Fruit fly (Drosophila melanogaster) whole organism, larva: ENCODE data around the gene sni.

Experiments used
- noc ChIP-seq: fragments of 200-800 bp; sonication (Bioruptor generic); optimal IDR thresholded peaks from 3 replicates; lab custom pipeline; 2019; ENCODE audit warnings: missing biosample characterization, mild to moderate bottlenecking, missing genetic modification characterization, moderate library complexity

sni gene

dm6 chrX:8242298-8242697 lies 1.5 kb downstream of the sni start, which contains the start of gene Trxr1:
Gene Trxr1, plus strand, starts transcription at chrX:8242528.
- TF ChIP-seq noc (tag; lab: Kevin White, UChicago) = peak; percentile 8

dm6 chrX:8240431-8240830 lies 3.4 kb downstream of the sni start, which contains the start of gene CG2147:
Gene CG2147, plus strand, starts transcription at chrX:8240684.
- TF ChIP-seq noc (tag; lab: Kevin White, UChicago) = no peak

- TF ChIP-seq noc (tag; lab: Kevin White, UChicago) = no peak
Observed at dm6 chrX:8233915-8234565, 9.8 kb downstream of the sni start.

- peak; percentile 77 for TF ChIP-seq noc (tag; lab: Kevin White, UChicago)
Observed at dm6 chrX:8233167-8233566, 10.6 kb downstream of the sni start.

- no peak for TF ChIP-seq noc (tag; lab: Kevin White, UChicago)
Observed at dm6 chrX:8231241-8232028, 12.4 kb downstream of the sni start.

dm6 chrX:8229918-8230699 lies 13.7 kb downstream of the sni start:
- TF ChIP-seq noc (tag; lab: Kevin White, UChicago) = peak; percentile 65

dm6 chrX:8227942-8228341 lies 15.9 kb downstream of the sni start:
- no peak for TF ChIP-seq noc (tag; lab: Kevin White, UChicago)

dm6 chrX:8215855-8216586 lies 27.8 kb downstream of the sni start:
- no peak for TF ChIP-seq noc (tag; lab: Kevin White, UChicago)

dm6 chrX:8215094-8215854 lies 28.5 kb downstream of the sni start:
- TF ChIP-seq noc (tag; lab: Kevin White, UChicago) = no peak

dm6 chrX:8214017-8214416 lies 29.8 kb downstream of the sni start:
- TF ChIP-seq noc (tag; lab: Kevin White, UChicago) = no peak

dm6 chrX:8211731-8212468 lies 31.9 kb downstream of the sni start:
- TF ChIP-seq noc (tag; lab: Kevin White, UChicago) = no peak

- TF ChIP-seq noc (tag; lab: Kevin White, UChicago) = no peak
Observed at dm6 chrX:8211094-8211730, 32.6 kb downstream of the sni start.

dm6 chrX:8210632-8211031 lies 33.2 kb downstream of the sni start:
- TF ChIP-seq noc (tag; lab: Kevin White, UChicago) = no peak
